Fruit fly (Drosophila melanogaster) whole organism, larva: Measurements from ENCODE around the gene qm.

Experiments
- noc ChIP-seq: fragments of 200-800 bp; sonication (Bioruptor generic); optimal IDR thresholded peaks from 3 replicates; lab custom pipeline; 2019; ENCODE audit warnings: missing biosample characterization, mild to moderate bottlenecking, missing genetic modification characterization, moderate library complexity

The qm gene

dm6 chr3L:7347984-7348631 lies at the start of gene qm, which contains the start of gene Srp19:
TSS of gene qm (plus strand) at chr3L:7348313.
TSS of gene Srp19 (minus strand) at chr3L:7348034.
- peak; percentile 33 for TF ChIP-seq noc

- no peak for TF ChIP-seq noc
Observed at dm6 chr3L:7300660-7301059, 47.5 kb upstream of the qm start.

- no peak for TF ChIP-seq noc
Observed at dm6 chr3L:7312754-7313153, 35.4 kb upstream of the qm start, which contains the start of gene unc-13-4A. TSS of gene unc-13-4A (minus strand) at chr3L:7312896.

dm6 chr3L:7313559-7314132 lies 34.5 kb upstream of the qm start:
- no peak for TF ChIP-seq noc

- no peak for TF ChIP-seq noc
Observed at dm6 chr3L:7314133-7314532, 34.0 kb upstream of the qm start.

- no peak for TF ChIP-seq noc
Observed at dm6 chr3L:7319768-7320167, 28.3 kb upstream of the qm start, which contains the start of gene CG8607. TSS of gene CG8607 (plus strand) at chr3L:7320068.

- TF ChIP-seq noc: peak; percentile 42
Observed at dm6 chr3L:7323348-7323747, 24.8 kb upstream of the qm start, which contains the start of the genes RhoGEF4 and Rint1. TSS of gene RhoGEF4 (minus strand) at chr3L:7323411. TSS of gene Rint1 (plus strand) at chr3L:7323619.

dm6 chr3L:7326676-7327075 lies 21.4 kb upstream of the qm start:
- TF ChIP-seq noc: no peak

dm6 chr3L:7328567-7329253 lies 19.4 kb upstream of the qm start, which contains the start of the genes mrva, CG42307 and mus312:
TSS of gene mrva (minus strand) at chr3L:7328842.
TSS of gene CG42307 (plus strand) at chr3L:7329132.
TSS of gene mus312 (plus strand) at chr3L:7329132.
- TF ChIP-seq noc: no peak

- no peak for TF ChIP-seq noc
Observed at dm6 chr3L:7334990-7335389, 13.1 kb upstream of the qm start, which contains the start of the genes wrm1 and wrm2. TSS of gene wrm1 (minus strand) at chr3L:7335226. TSS of gene wrm2 (minus strand) at chr3L:7335226.

dm6 chr3L:7338786-7339185 lies 9.3 kb upstream of the qm start:
- TF ChIP-seq noc: no peak

- TF ChIP-seq noc: no peak
Observed at dm6 chr3L:7339216-7339742, 8.8 kb upstream of the qm start, which contains the start of the genes lark and eco. TSS of gene lark (plus strand) at chr3L:7339266. TSS of gene eco (minus strand) at chr3L:7339340.

- no peak for TF ChIP-seq noc
Observed at dm6 chr3L:7344001-7344400, 4.1 kb upstream of the qm start.

dm6 chr3L:7344965-7345427 lies 3.1 kb upstream of the qm start, which contains the start of gene Cln7:
TSS of gene Cln7 (minus strand) at chr3L:7345183.
- peak; percentile 64 for TF ChIP-seq noc

- no peak for TF ChIP-seq noc
Observed at dm6 chr3L:7346951-7347350, 1.2 kb upstream of the qm start, which contains the start of gene CG14834. TSS of gene CG14834 (minus strand) at chr3L:7347123.

- TF ChIP-seq noc: peak; percentile 45
Observed at dm6 chr3L:7349311-7349710, 1.2 kb downstream of the qm start.
